Worm (Caenorhabditis elegans) whole organism, L3 larva: ENCODE measurements around the gene W05H7.1.

ENCODE experiments used
- ceh-28 ChIP-seq: fragments of 150-350 bp; optimal IDR thresholded peaks from 2 replicates; lab custom pipeline; 2014; ENCODE audit warnings: missing biosample characterization, missing genetic modification reagents, missing genetic modification characterization
- ceh-82 ChIP-seq: fragments of 150-350 bp; optimal IDR thresholded peaks from 2 replicates; lab custom pipeline; 2014; ENCODE audit warnings: missing biosample characterization, missing genetic modification characterization
- elt-2 ChIP-seq: sonication (generic microtip); optimal IDR thresholded peaks from 2 replicates; lab custom pipeline; 2016; ENCODE audit warnings: missing genetic modification reagents, mild to moderate bottlenecking, missing genetic modification characterization, missing compliant biosample characterization
- lsy-12 ChIP-seq: sonication (generic microtip); optimal IDR thresholded peaks from 2 replicates; lab custom pipeline; 2016; ENCODE audit warnings: mild to moderate bottlenecking, missing genetic modification characterization, missing compliant biosample characterization
- mdl-1 ChIP-seq: fragments of 150-350 bp; optimal IDR thresholded peaks from 2 replicates; lab custom pipeline; 2014; ENCODE audit warnings: missing biosample characterization, missing genetic modification characterization
- nhr-11 ChIP-seq: fragments of 150-350 bp; optimal IDR thresholded peaks from 2 replicates; lab custom pipeline; 2014; ENCODE audit warnings: missing biosample characterization, missing genetic modification characterization
- nhr-23 ChIP-seq: fragments of 150-350 bp; optimal IDR thresholded peaks from 2 replicates; lab custom pipeline; 2014; ENCODE audit warnings: missing biosample characterization, missing genetic modification reagents, missing genetic modification characterization
- nhr-237 ChIP-seq: fragments of 150-350 bp; optimal IDR thresholded peaks from 2 replicates; lab custom pipeline; 2014; ENCODE audit warnings: missing biosample characterization, missing genetic modification characterization
- skn-1 ChIP-seq: fragments of 150-350 bp; optimal IDR thresholded peaks from 2 replicates; lab custom pipeline; 2014; ENCODE audit warnings: missing biosample characterization, missing genetic modification characterization
- snpc-4 ChIP-seq: fragments of 150-350 bp; optimal IDR thresholded peaks from 2 replicates; lab custom pipeline; 2014; ENCODE audit warnings: missing biosample characterization, missing genetic modification characterization
- unc-62 ChIP-seq: fragments of 150-350 bp; sonication (generic microtip); optimal IDR thresholded peaks from 4 replicates; lab custom pipeline; 2014; ENCODE audit warnings: missing biosample characterization, missing genetic modification reagents, missing genetic modification characterization

ce11 chrX:1480564-1480963, 30.0 kb downstream of the W05H7.1 start:
- no peak for TF ChIP-seq skn-1 (tag; lab: Kevin White, UChicago)
- TF ChIP-seq lsy-12 (tag; lab: Kevin White, UChicago), result no peak
- no peak for TF ChIP-seq ceh-82 (tag; lab: Kevin White, UChicago)
- no peak for TF ChIP-seq nhr-237 (tag; lab: Kevin White, UChicago)
- TF ChIP-seq unc-62, result no peak
- TF ChIP-seq nhr-23 (tag; lab: Kevin White, UChicago), result no peak
- no peak for TF ChIP-seq elt-2
- TF ChIP-seq ceh-28, result no peak
- no peak for TF ChIP-seq snpc-4 (tag; lab: Kevin White, UChicago)
- TF ChIP-seq mdl-1, result no peak
- no peak for TF ChIP-seq nhr-11 (tag; lab: Kevin White, UChicago)
